Fruit fly (Drosophila melanogaster): Measurements from ENCODE around the gene CG13949.

- TF ChIP-seq CG34406 (GFP tag; optimal IDR thresholded peaks at IDR 0.05) = no peak
- no peak for TF ChIP-seq OdsH (GFP tag; optimal IDR thresholded peaks at IDR 0.05)
- no peak for TF ChIP-seq net (GFP tag; optimal IDR thresholded peaks at IDR 0.05)
- no peak for TF ChIP-seq CG31627 (GFP tag; optimal IDR thresholded peaks at IDR 0.05)
- TF ChIP-seq dsx (GFP tag; optimal IDR thresholded peaks at IDR 0.05; ENCODE audit: poor library complexity, severe bottlenecking) = no peak
- no peak for TF ChIP-seq CG15336 (GFP tag; IDR thresholded peaks at IDR 0.05)
- TF ChIP-seq CG32006 (GFP tag; optimal IDR thresholded peaks at IDR 0.05) = no peak
- TF ChIP-seq CG6163 (GFP tag; IDR thresholded peaks at IDR 0.05) = no peak
Measured at dm6 chr2L:849787-850512, 5.2 kb upstream of the CG13949 start.

Measured in whole organism, prepupa.